Worm (Caenorhabditis elegans) whole organism, mixed stage, embryonic: Measurements from ENCODE around the gene C34F11.5.

ENCODE experiments used
- ces-1 ChIP-seq: fragments of 150-350 bp; optimal IDR thresholded peaks from 2 replicates; lab custom pipeline; 2014; ENCODE audit warnings: missing biosample characterization, missing genetic modification reagents, missing genetic modification characterization
- elt-1 ChIP-seq: sonication (generic microtip); optimal IDR thresholded peaks from 2 replicates; lab custom pipeline; 2017; ENCODE audit warnings: missing genetic modification characterization, mild to moderate bottlenecking, missing compliant biosample characterization, antibody characterized with exemption, moderate library complexity, borderline replicate concordance; ENCODE audit not compliant: insufficient read depth
- elt-3 ChIP-seq: fragments of 150-350 bp; optimal IDR thresholded peaks from 2 replicates; lab custom pipeline; 2014; ENCODE audit warnings: missing biosample characterization, missing genetic modification characterization
- nhr-12 ChIP-seq: fragments of 150-350 bp; optimal IDR thresholded peaks from 2 replicates; lab custom pipeline; 2014; ENCODE audit warnings: missing biosample characterization, missing genetic modification characterization
- nhr-237 ChIP-seq: fragments of 150-350 bp; optimal IDR thresholded peaks from 2 replicates; lab custom pipeline; 2014; ENCODE audit warnings: missing biosample characterization, missing genetic modification characterization
- pha-4 ChIP-seq: fragments of 150-350 bp; optimal IDR thresholded peaks from 2 replicates; lab custom pipeline; 2018; ENCODE audit warnings: missing biosample characterization, missing genetic modification reagents, missing genetic modification characterization
- unc-120 ChIP-seq: sonication (generic microtip); optimal IDR thresholded peaks from 2 replicates; lab custom pipeline; 2017; ENCODE audit warnings: missing genetic modification characterization, missing compliant biosample characterization; ENCODE audit not compliant: poor library complexity, severe bottlenecking
- zip-8 ChIP-seq: fragments of 150-350 bp; optimal IDR thresholded peaks from 2 replicates; lab custom pipeline; 2014; ENCODE audit warnings: missing biosample characterization, missing genetic modification characterization

- TF ChIP-seq nhr-237 (tag; lab: Kevin White, UChicago) (no peak), zip-8 (no peak), pha-4 (no peak), unc-120 (tag; lab: Kevin White, UChicago) (no peak), elt-1 (tag; lab: Kevin White, UChicago) (no peak), nhr-12 (no peak), elt-3 (no peak), ces-1 (no peak)
Measured at ce11 chrII:5178609-5179008, 17.0 kb upstream of the C34F11.5 start.
